Worm (Caenorhabditis elegans): Measurements from ENCODE around the gene ipla-5.

ce11 chrIV:8754727-8755126, 39.7 kb downstream of the ipla-5 start, which contains the start of gene elli-1:
- TF ChIP-seq egl-18 (GFP tag; IDR thresholded peaks at IDR 0.05) = no peak
- no peak for TF ChIP-seq somi-1 (GFP tag; optimal IDR thresholded peaks at IDR 0.05)
- TF ChIP-seq ama-1 (optimal IDR thresholded peaks at IDR 0.05) = no peak
- no peak for TF ChIP-seq ama-1 (GFP tag; optimal IDR thresholded peaks at IDR 0.05)
- TF ChIP-seq zim-3 (tag; optimal IDR thresholded peaks at IDR 0.05) = no peak
- TF ChIP-seq unc-130 (GFP tag; optimal IDR thresholded peaks at IDR 0.05) = no peak
- no peak for TF ChIP-seq nhr-179 (tag; optimal IDR thresholded peaks at IDR 0.05)
- no peak for TF ChIP-seq ets-4 (GFP tag; optimal IDR thresholded peaks at IDR 0.05)

All from whole organism, young adult.